Worm (Caenorhabditis elegans) whole organism, early embryonic: Measurements from ENCODE around the gene hrg-1.

ENCODE experiments used
- B0310.2 ChIP-seq: sonication (generic microtip); optimal IDR thresholded peaks from 2 replicates; lab custom pipeline; 2016; ENCODE audit warnings: mild to moderate bottlenecking, missing genetic modification characterization, missing compliant biosample characterization
- F13C5.2 ChIP-seq: sonication (generic microtip); optimal IDR thresholded peaks from 2 replicates; lab custom pipeline; 2017; ENCODE audit warnings: mild to moderate bottlenecking, missing genetic modification characterization, inconsistent platforms, missing compliant biosample characterization
- aly-1 ChIP-seq: sonication (generic microtip); optimal IDR thresholded peaks from 2 replicates; lab custom pipeline; 2016; ENCODE audit warnings: missing genetic modification characterization, missing compliant biosample characterization
- ama-1 ChIP-seq: fragments of 150-350 bp; optimal IDR thresholded peaks from 2 replicates; lab custom pipeline; 2014
- ceh-13 ChIP-seq: fragments of 200-800 bp; sonication (Bioruptor generic); optimal IDR thresholded peaks from 2 replicates; lab custom pipeline; 2018; ENCODE audit warnings: mild to moderate bottlenecking, missing genetic modification characterization, missing compliant biosample characterization
- ceh-36 ChIP-seq: sonication (generic microtip); optimal IDR thresholded peaks from 2 replicates; lab custom pipeline; 2016; ENCODE audit warnings: missing genetic modification characterization, inconsistent platforms, missing compliant biosample characterization
- ets-7 ChIP-seq: sonication (generic microtip); optimal IDR thresholded peaks from 2 replicates; lab custom pipeline; 2016; ENCODE audit warnings: missing genotype, missing genetic modification characterization, missing compliant biosample characterization
- flt-1 ChIP-seq: fragments of 200-800 bp; sonication (Bioruptor generic); IDR thresholded peaks from 2 replicates; pipeline ENCODE4 v1.3.6; 2022; ENCODE audit warnings: missing genetic modification characterization, missing compliant biosample characterization
- hmbx-1 ChIP-seq: sonication (generic microtip); optimal IDR thresholded peaks from 2 replicates; lab custom pipeline; 2016; ENCODE audit warnings: mild to moderate bottlenecking, missing genetic modification characterization, missing compliant biosample characterization
- hmg-4 ChIP-seq: fragments of 200-800 bp; sonication (Bioruptor generic); optimal IDR thresholded peaks from 2 replicates; lab custom pipeline; 2018; ENCODE audit warnings: mild to moderate bottlenecking, missing genetic modification characterization, missing compliant biosample characterization
- hnd-1 ChIP-seq: sonication (generic microtip); optimal IDR thresholded peaks from 2 replicates; lab custom pipeline; 2016; ENCODE audit warnings: missing genetic modification characterization, missing compliant biosample characterization
- pes-1 ChIP-seq: fragments of 200-800 bp; sonication (Bioruptor generic); IDR thresholded peaks from 2 replicates; pipeline ENCODE4 v1.3.6; 2022; ENCODE audit warnings: missing genetic modification reagents, missing genetic modification characterization, missing compliant biosample characterization
- scrt-1 ChIP-seq: fragments of 200-800 bp; sonication (Bioruptor generic); IDR thresholded peaks from 2 replicates; pipeline ENCODE4 v1.3.6; 2022; ENCODE audit warnings: missing genetic modification characterization, missing compliant biosample characterization
- sea-1 ChIP-seq: fragments of 200-800 bp; sonication (Bioruptor generic); conservative IDR thresholded peaks from 2 replicates; pipeline ENCODE4 v1.3.6; 2022; ENCODE audit warnings: missing genetic modification characterization, missing compliant biosample characterization
- tbx-11 ChIP-seq: fragments of 200-800 bp; sonication (Bioruptor generic); IDR thresholded peaks from 2 replicates; pipeline ENCODE4 v1.3.6; 2022; ENCODE audit warnings: missing genetic modification characterization, missing compliant biosample characterization
- tbx-37 ChIP-seq: fragments of 200-800 bp; sonication (Bioruptor generic); conservative IDR thresholded peaks from 2 replicates; pipeline ENCODE4 v1.3.6; 2022; ENCODE audit warnings: missing genetic modification reagents, missing genetic modification characterization, missing compliant biosample characterization
- tra-4 ChIP-seq: sonication (generic microtip); optimal IDR thresholded peaks from 2 replicates; lab custom pipeline; 2017; ENCODE audit warnings: missing genetic modification characterization, missing compliant biosample characterization

hrg-1 gene

DNA sequence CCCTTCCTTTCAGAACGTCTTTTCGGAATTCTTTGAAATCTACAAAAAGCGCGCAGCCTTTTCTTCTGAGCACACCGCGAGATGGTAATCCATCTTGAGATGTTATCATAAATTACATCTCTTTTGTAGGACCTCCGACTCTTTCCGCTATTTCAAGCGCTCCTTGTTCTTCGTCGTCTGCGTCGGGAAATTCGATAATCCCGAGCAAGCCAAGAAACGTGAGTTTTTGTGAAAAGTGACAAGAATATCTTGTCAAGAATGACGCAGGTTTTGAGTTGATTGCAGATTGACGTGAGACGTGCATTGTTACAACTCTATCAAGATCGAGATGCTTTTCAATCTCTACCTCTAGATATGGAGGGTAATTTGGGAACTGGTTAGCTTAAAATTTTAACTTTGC, 55.7 kb downstream of the hrg-1 start:
- no peak for TF ChIP-seq hmg-4 (GFP tag; lab: Kevin White, UChicago)
- TF ChIP-seq B0310.2 (tag; lab: Kevin White, UChicago): no peak
- no peak for TF ChIP-seq sea-1 (GFP tag; lab: Robert Waterston, UW)
- no peak for TF ChIP-seq aly-1 (tag; lab: Kevin White, UChicago)
- TF ChIP-seq scrt-1 (GFP tag; lab: Robert Waterston, UW): no peak
- no peak for TF ChIP-seq ceh-13 (GFP tag; lab: Kevin White, UChicago)
- TF ChIP-seq hmbx-1 (tag; lab: Kevin White, UChicago): no peak
- TF ChIP-seq ama-1: no peak
- no peak for TF ChIP-seq ceh-36
- TF ChIP-seq tra-4 (tag; lab: Kevin White, UChicago): no peak
- TF ChIP-seq tbx-37: no peak
- no peak for TF ChIP-seq ets-7 (tag; lab: Kevin White, UChicago)
- TF ChIP-seq flt-1 (GFP tag; lab: Robert Waterston, UW): no peak

ce11 chrX:3959221-3959620, 56.8 kb downstream of the hrg-1 start:
- TF ChIP-seq scrt-1 (GFP tag; lab: Robert Waterston, UW) (no peak), ama-1 (no peak), tra-4 (tag; lab: Kevin White, UChicago) (no peak), ceh-36 (no peak), tbx-37 (no peak), F13C5.2 (tag; lab: Kevin White, UChicago) (no peak), pes-1 (GFP tag; lab: Robert Waterston, UW) (no peak), hmg-4 (GFP tag; lab: Kevin White, UChicago) (no peak), tbx-11 (GFP tag; lab: Robert Waterston, UW) (no peak), flt-1 (GFP tag; lab: Robert Waterston, UW) (no peak), hnd-1 (tag; lab: Kevin White, UChicago) (no peak), hmbx-1 (tag; lab: Kevin White, UChicago) (no peak), B0310.2 (tag; lab: Kevin White, UChicago) (no peak), ceh-13 (GFP tag; lab: Kevin White, UChicago) (no peak), aly-1 (tag; lab: Kevin White, UChicago) (no peak), sea-1 (GFP tag; lab: Robert Waterston, UW) (no peak), ets-7 (tag; lab: Kevin White, UChicago) (no peak)

- no peak for TF ChIP-seq tbx-11 (GFP tag; lab: Robert Waterston, UW)
- no peak for TF ChIP-seq hmg-4 (GFP tag; lab: Kevin White, UChicago)
- TF ChIP-seq pes-1 (GFP tag; lab: Robert Waterston, UW): no peak
- no peak for TF ChIP-seq ceh-36
- no peak for TF ChIP-seq hnd-1 (tag; lab: Kevin White, UChicago)
- no peak for TF ChIP-seq hmbx-1 (tag; lab: Kevin White, UChicago)
- TF ChIP-seq ama-1: no peak
- no peak for TF ChIP-seq B0310.2 (tag; lab: Kevin White, UChicago)
- no peak for TF ChIP-seq scrt-1 (GFP tag; lab: Robert Waterston, UW)
Observed at ce11 chrX:3958252-3958651, 57.8 kb downstream of the hrg-1 start, which contains the start of gene lin-18. Gene lin-18 (plus strand): TSS chrX:3958552.
